Fruit fly (Drosophila melanogaster): ENCODE data around the gene Ace.

Gene Ace

DNA sequence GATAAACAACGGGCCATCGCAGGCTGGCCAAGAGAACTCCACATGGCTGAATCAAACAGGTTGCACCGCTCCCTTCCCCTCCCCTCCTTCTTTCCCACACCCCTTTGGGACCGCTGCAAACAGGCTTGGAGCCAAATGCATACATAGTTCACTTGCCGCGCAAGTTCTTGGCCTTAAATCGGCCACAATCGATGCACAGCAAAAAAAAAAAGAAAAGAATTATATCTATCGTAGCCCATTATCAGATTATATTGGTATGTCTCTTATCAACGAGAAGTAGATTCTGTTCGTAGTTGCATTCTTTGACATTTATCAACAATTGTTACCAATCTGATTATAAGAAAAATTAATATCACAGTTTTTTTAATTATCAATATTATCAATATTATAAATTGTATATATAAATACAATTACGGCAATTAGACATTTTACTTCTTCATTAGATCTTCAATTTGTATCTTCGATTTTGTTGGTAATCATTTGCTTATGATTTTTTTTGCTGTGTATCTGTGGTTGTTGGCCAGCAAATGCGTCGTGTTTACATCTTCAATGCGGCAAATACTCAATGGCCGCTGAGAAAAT lies 46.1 kb upstream of the Ace start (continued):
- TF ChIP-seq vvl (GFP tag; IDR thresholded peaks at IDR 0.05) (0 out of 2 replicates have a peak, but pooled peaks have one; percentile 26), Sox102F (GFP tag; optimal IDR thresholded peaks at IDR 0.05) (peak; percentile 43), CG17912 (GFP tag; optimal IDR thresholded peaks at IDR 0.05) (no peak), Hr78 (GFP tag; optimal IDR thresholded peaks at IDR 0.05) (peak in 1 of 2 experiments; percentile 29), org-1 (GFP tag; optimal IDR thresholded peaks at IDR 0.05) (peak; percentile 27), Atf-2 (GFP tag; optimal IDR thresholded peaks at IDR 0.05) (no peak), twi (tag; optimal IDR thresholded peaks at IDR 0.05) (peak; percentile 15), CG8388 (GFP tag; optimal IDR thresholded peaks at IDR 0.05) (peak; percentile 71), phol (tag; optimal IDR thresholded peaks at IDR 0.05) (peak; percentile 79), tin (GFP tag; optimal IDR thresholded peaks at IDR 0.05) (peak; percentile 14), CG6854 (GFP tag; optimal IDR thresholded peaks at IDR 0.05) (no peak), CG10147 (GFP tag; optimal IDR thresholded peaks at IDR 0.05) (peak; percentile 14), oc (tag; optimal IDR thresholded peaks at IDR 0.05) (peak; percentile 36), aop (GFP tag; IDR thresholded peaks at IDR 0.05) (no peak), CG11093 (GFP tag; IDR thresholded peaks at IDR 0.05) (0 out of 3 replicates have a peak, but pooled peaks have one; percentile 36), CG10267 (tag; optimal IDR thresholded peaks at IDR 0.05) (peak; percentile 65), Bdp1 (GFP tag; optimal IDR thresholded peaks at IDR 0.05) (no peak), CG1233 (GFP tag; optimal IDR thresholded peaks at IDR 0.05) (peak; percentile 28), Kr (GFP tag; optimal IDR thresholded peaks at IDR 0.05) (no peak), CG42726 (GFP tag; IDR thresholded peaks at IDR 0.05; ENCODE audit: partially characterized antibody) (no peak), seq (GFP tag; IDR thresholded peaks at IDR 0.05) (0 out of 2 replicates have a peak, but pooled peaks have one; percentile 26), CG31441 (GFP tag; IDR thresholded peaks at IDR 0.05) (peak; percentile 85), croc (GFP tag; conservative IDR thresholded peaks at IDR 0.05) (peak; percentile 13; the same call in 1 of the 3 replicates), NFAT (GFP tag; IDR thresholded peaks at IDR 0.05) (no peak), CG11504 (tag; optimal IDR thresholded peaks at IDR 0.05) (peak; percentile 75), HLHmδ (GFP tag; optimal IDR thresholded peaks at IDR 0.05) (no peak), inv (GFP tag; IDR thresholded peaks at IDR 0.05; ENCODE audit: partially characterized antibody) (no peak), CG8089 (GFP tag; optimal IDR thresholded peaks at IDR 0.05) (no peak), fd64A (GFP tag; optimal IDR thresholded peaks at IDR 0.05) (no peak), Sox100B (GFP tag; optimal IDR thresholded peaks at IDR 0.05) (peak; percentile 70), CG17829 (tag; optimal IDR thresholded peaks at IDR 0.05) (peak; percentile 68), row (GFP tag; IDR thresholded peaks at IDR 0.05) (peak; percentile 33; the same call in 2 of the 3 replicates), stc (GFP tag; IDR thresholded peaks at IDR 0.05) (no peak), CG7839 (tag; optimal IDR thresholded peaks at IDR 0.05) (peak; percentile 64), Hr3 (GFP tag; optimal IDR thresholded peaks at IDR 0.05) (peak; percentile 40), CG30403 (GFP tag; optimal IDR thresholded peaks at IDR 0.05) (peak; percentile 48), CG15696 (tag; optimal IDR thresholded peaks at IDR 0.05) (no peak), CG32767 (GFP tag; IDR thresholded peaks at IDR 0.05) (peak; percentile 13; the same call in 1 of the 2 replicates), Elba2 (GFP tag; optimal IDR thresholded peaks at IDR 0.05) (no peak), Hr39 (optimal IDR thresholded peaks at IDR 0.05) (no peak), CG11723 (GFP tag; optimal IDR thresholded peaks at IDR 0.05) (no peak), CG14710 (tag; optimal IDR thresholded peaks at IDR 0.05) (peak; percentile 87), CG7357 (GFP tag; IDR thresholded peaks at IDR 0.05) (no peak), ase (GFP tag; IDR thresholded peaks at IDR 0.05) (no peak), CG12391 (tag; optimal IDR thresholded peaks at IDR 0.05) (peak; percentile 66), Drgx (GFP tag; IDR thresholded peaks at IDR 0.05) (peak; percentile 39; the same call in 1 of the 2 replicates), usp (GFP tag; optimal IDR thresholded peaks at IDR 0.05) (no peak), CG17361 (GFP tag; IDR thresholded peaks at IDR 0.05) (peak; percentile 88; the same call in 2 of the 3 replicates), Oli (tag; optimal IDR thresholded peaks at IDR 0.05) (peak; percentile 53), cas (GFP tag; IDR thresholded peaks at IDR 0.05) (no peak)
